Worm (Caenorhabditis elegans) whole organism, L4/young adult: ENCODE measurements around the gene smcr-8.

Experiments
- dao-5 ChIP-seq: sonication (generic microtip); optimal IDR thresholded peaks from 2 replicates; lab custom pipeline; 2016; ENCODE audit warnings: missing genotype, missing genetic modification characterization, moderate library complexity, missing compliant biosample characterization
- him-1 ChIP-seq: sonication (generic microtip); optimal IDR thresholded peaks from 2 replicates; lab custom pipeline; 2016; ENCODE audit warnings: missing genotype, missing genetic modification reagents, missing genetic modification characterization, missing compliant biosample characterization

DNA sequence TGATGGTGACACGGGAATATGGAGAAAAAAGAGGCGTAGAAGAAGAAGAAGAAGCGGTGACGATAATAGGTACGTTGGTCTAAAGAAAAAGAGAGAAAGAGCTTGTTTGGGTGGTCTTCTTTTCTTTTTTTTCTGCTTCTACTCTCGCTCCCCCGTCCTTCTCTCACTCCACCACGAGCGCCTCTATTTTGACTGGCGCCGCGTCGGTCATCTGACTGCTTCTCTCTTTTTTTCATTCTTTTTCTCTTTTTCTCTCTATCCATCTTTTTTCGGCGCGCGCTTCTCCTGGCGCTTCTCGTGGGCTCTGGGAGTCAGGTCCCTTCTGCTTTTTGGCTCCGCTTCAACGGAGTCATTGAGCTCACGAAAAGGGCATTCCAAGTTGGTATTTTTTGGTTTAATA lies 48.8 kb upstream of the smcr-8 start:
- TF ChIP-seq dao-5 (tag; lab: Kevin White, UChicago) (no peak), him-1 (tag; lab: Kevin White, UChicago) (peak; percentile 27)
